Worm (Caenorhabditis elegans) whole organism, late embryonic: Measurements from ENCODE around the gene somi-1.
A peak's percentile ranks its signal among the peaks of the same experiment; 100 is the strongest.

Source experiments
- C08G9.2 ChIP-seq: sonication (generic microtip); optimal IDR thresholded peaks from 2 replicates; lab custom pipeline; 2016; ENCODE audit warnings: mild to moderate bottlenecking, missing genetic modification characterization, moderate library complexity, missing compliant biosample characterization
- F13H6.1 ChIP-seq: sonication (generic microtip); optimal IDR thresholded peaks from 2 replicates; lab custom pipeline; 2016; ENCODE audit warnings: missing genetic modification characterization, missing compliant biosample characterization
- K02D7.2 ChIP-seq: sonication (generic microtip); optimal IDR thresholded peaks from 2 replicates; lab custom pipeline; 2017; ENCODE audit warnings: mild to moderate bottlenecking, missing genetic modification characterization, missing compliant biosample characterization
- K09A11.1 ChIP-seq: sonication (generic microtip); optimal IDR thresholded peaks from 2 replicates; lab custom pipeline; 2017; ENCODE audit warnings: antibody characterized with exemption, mild to moderate bottlenecking, missing genetic modification characterization, missing compliant biosample characterization; ENCODE audit not compliant: insufficient read depth
- T23F11.4 ChIP-seq: fragments of 200-800 bp; sonication (Bioruptor generic); optimal IDR thresholded peaks from 2 replicates; lab custom pipeline; 2018; ENCODE audit warnings: mild to moderate bottlenecking, missing genetic modification characterization, missing compliant biosample characterization
- Y22D7AL.16 ChIP-seq: sonication (generic microtip); optimal IDR thresholded peaks from 2 replicates; lab custom pipeline; 2016; ENCODE audit warnings: missing genetic modification characterization, missing compliant biosample characterization
- ahr-1 ChIP-seq: sonication (generic microtip); optimal IDR thresholded peaks from 2 replicates; lab custom pipeline; 2016; ENCODE audit warnings: missing genetic modification characterization, missing compliant biosample characterization
- ama-1 ChIP-seq: fragments of 150-350 bp; optimal IDR thresholded peaks from 2 replicates; lab custom pipeline; 2014
- ceh-14 ChIP-seq: sonication (generic microtip); optimal IDR thresholded peaks from 2 replicates; lab custom pipeline; 2016; ENCODE audit warnings: missing genotype, missing genetic modification characterization, missing compliant biosample characterization
- ceh-19 ChIP-seq: fragments of 200-800 bp; sonication (Bioruptor generic); optimal IDR thresholded peaks from 2 replicates; lab custom pipeline; 2018; ENCODE audit warnings: mild to moderate bottlenecking, missing genetic modification characterization, missing compliant biosample characterization
- ceh-2 ChIP-seq: sonication (generic microtip); optimal IDR thresholded peaks from 2 replicates; lab custom pipeline; 2016; ENCODE audit warnings: missing genotype, missing genetic modification characterization, missing compliant biosample characterization
- ceh-22 ChIP-seq: sonication (generic microtip); optimal IDR thresholded peaks from 2 replicates; lab custom pipeline; 2017; ENCODE audit warnings: missing biosample characterization, missing genetic modification characterization
- ceh-45 ChIP-seq: fragments of 200-800 bp; sonication (Bioruptor generic); IDR thresholded peaks from 2 replicates; pipeline ENCODE4 v1.3.6; 2022; ENCODE audit warnings: missing genetic modification reagents, missing genetic modification characterization, missing compliant biosample characterization
- ceh-48 ChIP-seq: sonication (generic microtip); optimal IDR thresholded peaks from 2 replicates; lab custom pipeline; 2016; ENCODE audit warnings: missing genetic modification characterization, inconsistent platforms, missing compliant biosample characterization
- ceh-6 ChIP-seq: fragments of 200-800 bp; sonication (Bioruptor generic); optimal IDR thresholded peaks from 2 replicates; lab custom pipeline; 2018; ENCODE audit warnings: mild to moderate bottlenecking, missing genetic modification characterization, missing compliant biosample characterization
- elt-2 ChIP-seq: sonication (generic microtip); optimal IDR thresholded peaks from 2 replicates; lab custom pipeline; 2016; ENCODE audit warnings: missing genetic modification reagents, missing genetic modification characterization, missing compliant biosample characterization
- elt-4 ChIP-seq: sonication (generic microtip); optimal IDR thresholded peaks from 2 replicates; lab custom pipeline; 2016; ENCODE audit warnings: missing genetic modification characterization, missing compliant biosample characterization
- ets-4 ChIP-seq: sonication (generic microtip); optimal IDR thresholded peaks from 2 replicates; lab custom pipeline; 2016; ENCODE audit warnings: missing genetic modification characterization, missing compliant biosample characterization
- eyg-1 ChIP-seq: sonication (generic microtip); optimal IDR thresholded peaks from 2 replicates; lab custom pipeline; 2016; ENCODE audit warnings: missing genotype, missing genetic modification characterization, missing compliant biosample characterization
- fax-1 ChIP-seq: sonication (generic microtip); optimal IDR thresholded peaks from 2 replicates; lab custom pipeline; 2016; ENCODE audit warnings: missing genotype, missing genetic modification characterization, missing compliant biosample characterization
- hlh-15 ChIP-seq: sonication (generic microtip); optimal IDR thresholded peaks from 2 replicates; lab custom pipeline; 2016; ENCODE audit warnings: missing genetic modification characterization, missing compliant biosample characterization
- hlh-30 ChIP-seq: sonication (generic microtip); optimal IDR thresholded peaks from 2 replicates; lab custom pipeline; 2017; ENCODE audit warnings: antibody characterized with exemption, missing genetic modification characterization, missing compliant biosample characterization; ENCODE audit not compliant: insufficient read depth
- hlh-8 ChIP-seq: sonication (generic microtip); optimal IDR thresholded peaks from 2 replicates; lab custom pipeline; 2016; ENCODE audit warnings: missing genotype, missing genetic modification characterization, missing compliant biosample characterization
- lim-6 ChIP-seq: sonication (generic microtip); optimal IDR thresholded peaks from 2 replicates; lab custom pipeline; 2016; ENCODE audit warnings: missing genetic modification characterization, missing compliant biosample characterization
- nfya-1 ChIP-seq: sonication (generic microtip); optimal IDR thresholded peaks from 2 replicates; lab custom pipeline; 2017; ENCODE audit warnings: missing genetic modification characterization, mild to moderate bottlenecking, missing compliant biosample characterization, antibody characterized with exemption, moderate library complexity
- nhr-11 ChIP-seq: fragments of 150-350 bp; optimal IDR thresholded peaks from 2 replicates; lab custom pipeline; 2014; ENCODE audit warnings: missing biosample characterization, missing genetic modification characterization
- npax-4 ChIP-seq: sonication (generic microtip); optimal IDR thresholded peaks from 2 replicates; lab custom pipeline; 2016; ENCODE audit warnings: missing genetic modification characterization, missing compliant biosample characterization
- pat-9 ChIP-seq: fragments of 200-800 bp; sonication (Bioruptor generic); optimal IDR thresholded peaks from 2 replicates; lab custom pipeline; 2018; ENCODE audit warnings: mild to moderate bottlenecking, missing genetic modification characterization, moderate library complexity, missing compliant biosample characterization
- pha-4 ChIP-seq: fragments of 150-350 bp; optimal IDR thresholded peaks from 2 replicates; lab custom pipeline; 2018; ENCODE audit warnings: missing biosample characterization, missing genetic modification reagents, missing genetic modification characterization
- pqm-1 ChIP-seq: sonication (generic microtip); optimal IDR thresholded peaks from 2 replicates; lab custom pipeline; 2016; ENCODE audit warnings: missing genetic modification characterization, missing compliant biosample characterization
- sox-2 ChIP-seq: fragments of 200-800 bp; sonication (Bioruptor generic); IDR thresholded peaks from 2 replicates; pipeline ENCODE4 v1.3.6; 2022; ENCODE audit warnings: missing genetic modification reagents, missing genetic modification characterization, missing compliant biosample characterization
- syd-9 ChIP-seq: sonication (generic microtip); optimal IDR thresholded peaks from 2 replicates; lab custom pipeline; 2016; ENCODE audit warnings: mild to moderate bottlenecking, missing genetic modification characterization, moderate library complexity, missing compliant biosample characterization
- tbx-2 ChIP-seq: sonication (generic microtip); optimal IDR thresholded peaks from 2 replicates; lab custom pipeline; 2016; ENCODE audit warnings: missing genetic modification characterization, missing compliant biosample characterization
- unc-3 ChIP-seq, 2 experiments: fragments of 200-800 bp in 1 of 2; sonication (Bioruptor generic) in 1 of 2; sonication (generic microtip) in 1 of 2; conservative IDR thresholded peaks in 1 of 2; optimal IDR thresholded peaks in 1 of 2; 2 replicates each; pipeline versions ENCODE4 v1.3.6 to Lab custom; 2016 to 2022; ENCODE audit warnings: missing compliant biosample characterization in 2 of 2, missing genetic modification characterization in 2 of 2, missing genetic modification reagents in 1 of 2
- unc-42 ChIP-seq: sonication (generic microtip); optimal IDR thresholded peaks from 2 replicates; lab custom pipeline; 2016; ENCODE audit warnings: missing genotype, missing genetic modification characterization, missing compliant biosample characterization
- unc-55 ChIP-seq: sonication (generic microtip); optimal IDR thresholded peaks from 2 replicates; lab custom pipeline; 2017; ENCODE audit warnings: missing biosample characterization, missing genetic modification reagents, missing genetic modification characterization
- unc-86 ChIP-seq: sonication (generic microtip); optimal IDR thresholded peaks from 2 replicates; lab custom pipeline; 2016; ENCODE audit warnings: missing genetic modification characterization, missing compliant biosample characterization

Gene somi-1

ce11 chrV:13360254-13360653, 30.9 kb downstream of the somi-1 start, which contains the start of gene F32H5.4:
Gene F32H5.4 (plus strand): TSS chrV:13360554.
- TF ChIP-seq unc-55 (GFP tag; lab: Kevin White, UChicago) (no peak), ets-4 (tag; lab: Kevin White, UChicago) (no peak), pha-4 (no peak), K02D7.2 (tag; lab: Kevin White, UChicago) (no peak), unc-3 (GFP tag; conservative IDR thresholded peaks at IDR 0.05; lab: Robert Waterston, UW) (no peak), unc-3 (tag; optimal IDR thresholded peaks at IDR 0.05; lab: Kevin White, UChicago) (no peak), ceh-14 (tag; lab: Kevin White, UChicago) (no peak), elt-4 (no peak), K09A11.1 (tag; lab: Kevin White, UChicago) (no peak), lim-6 (tag; lab: Kevin White, UChicago) (no peak), pqm-1 (tag; lab: Kevin White, UChicago) (no peak), nfya-1 (no peak), ceh-6 (GFP tag; lab: Kevin White, UChicago) (no peak), Y22D7AL.16 (tag; lab: Kevin White, UChicago) (no peak)

- no peak for TF ChIP-seq T23F11.4 (GFP tag; lab: Kevin White, UChicago)
- TF ChIP-seq, all 69 proteins: peak for 0
Measured at ce11 chrV:13358823-13359592, 32.2 kb downstream of the somi-1 start, which contains the start of gene F32H5.3. Gene F32H5.3 (plus strand): TSS chrV:13359335.

ce11 chrV:13357652-13358281, 33.4 kb downstream of the somi-1 start, which contains the start of gene F32H5.1:
Gene F32H5.1 (minus strand): TSS chrV:13358037.
- TF ChIP-seq elt-2 (tag; lab: Kevin White, UChicago) (peak; percentile 19), npax-4 (no peak)

- TF ChIP-seq ceh-22 (tag; lab: Kevin White, UChicago) (no peak), ahr-1 (tag; lab: Kevin White, UChicago) (no peak), hlh-8 (tag; lab: Kevin White, UChicago) (no peak), nhr-11 (tag; lab: Kevin White, UChicago) (no peak), ceh-19 (no peak), eyg-1 (tag; lab: Kevin White, UChicago) (no peak), hlh-30 (tag; lab: Kevin White, UChicago) (no peak), syd-9 (tag; lab: Kevin White, UChicago) (no peak), sox-2 (no peak), F13H6.1 (tag; lab: Kevin White, UChicago) (no peak), unc-86 (tag; lab: Kevin White, UChicago) (no peak), npax-4 (no peak), ceh-2 (no peak), C08G9.2 (tag; lab: Kevin White, UChicago) (no peak)
Measured at ce11 chrV:13356210-13356609, 35.0 kb downstream of the somi-1 start.

- no peak for TF ChIP-seq pqm-1 (tag; lab: Kevin White, UChicago)
- no peak for TF ChIP-seq ceh-45 (GFP tag; lab: Robert Waterston, UW)
- no peak for TF ChIP-seq ceh-48 (tag; lab: Kevin White, UChicago)
- no peak for TF ChIP-seq tbx-2 (tag; lab: Kevin White, UChicago)
- TF ChIP-seq unc-55 (GFP tag; lab: Kevin White, UChicago), result no peak
- no peak for TF ChIP-seq unc-42 (tag; lab: Kevin White, UChicago)
- no peak for TF ChIP-seq ahr-1 (tag; lab: Kevin White, UChicago)
- TF ChIP-seq fax-1, result no peak
- TF ChIP-seq pat-9 (tag; lab: Kevin White, UChicago), result no peak
- no peak for TF ChIP-seq Y22D7AL.16 (tag; lab: Kevin White, UChicago)
- no peak for TF ChIP-seq hlh-15 (tag; lab: Kevin White, UChicago)
- TF ChIP-seq ama-1 (lab: Kevin White, UChicago), result no peak
Measured at ce11 chrV:13352415-13352814, 38.8 kb downstream of the somi-1 start.
